Worm (Caenorhabditis elegans) whole organism, L4 larva: ENCODE results near the gene C05D11.13.

Experiments
- Y105C5A.15 ChIP-seq: fragments of 200-800 bp; sonication (Bioruptor generic); IDR thresholded peaks from 2 replicates; pipeline ENCODE4 v1.3.6; 2022; ENCODE audit warnings: missing genetic modification characterization, missing compliant biosample characterization
- Y48G9A.11 ChIP-seq: fragments of 200-800 bp; sonication (Bioruptor generic); IDR thresholded peaks from 2 replicates; pipeline ENCODE4 v1.3.6; 2022; ENCODE audit warnings: missing genetic modification reagents, missing genetic modification characterization, missing compliant biosample characterization
- Y5F2A.4 ChIP-seq: fragments of 200-800 bp; sonication (Bioruptor generic); optimal IDR thresholded peaks from 2 replicates; lab custom pipeline; 2018; ENCODE audit warnings: mild to moderate bottlenecking, missing genetic modification characterization, missing compliant biosample characterization
- ZK546.5 ChIP-seq, 2 experiments: sonication (generic microtip); optimal IDR thresholded peaks; 2 replicates each; lab custom pipeline; 2017; ENCODE audit warnings: missing biosample characterization in 2 of 2, missing genetic modification characterization in 2 of 2
- attf-4 ChIP-seq: sonication (generic microtip); optimal IDR thresholded peaks from 3 replicates; lab custom pipeline; 2017; ENCODE audit warnings: missing biosample characterization, missing genetic modification characterization
- ceh-44 ChIP-seq: fragments of 200-800 bp; sonication (Bioruptor generic); IDR thresholded peaks from 2 replicates; pipeline ENCODE4 v1.3.6; 2022; ENCODE audit warnings: missing genetic modification reagents, missing genetic modification characterization, missing compliant biosample characterization
- daf-19 ChIP-seq: fragments of 200-800 bp; sonication (Bioruptor generic); conservative IDR thresholded peaks from 2 replicates; pipeline ENCODE4 v1.3.6; 2022; ENCODE audit warnings: missing genetic modification characterization, missing compliant biosample characterization
- dpl-1 ChIP-seq: fragments of 150-350 bp; optimal IDR thresholded peaks from 2 replicates; lab custom pipeline; 2014; ENCODE audit warnings: missing biosample characterization, missing genetic modification reagents, missing genetic modification characterization
- duxl-1 ChIP-seq: sonication (generic microtip); optimal IDR thresholded peaks from 2 replicates; lab custom pipeline; 2016; ENCODE audit warnings: mild to moderate bottlenecking, missing genetic modification characterization, moderate library complexity, missing compliant biosample characterization; ENCODE audit not compliant: poor library complexity
- dve-1 ChIP-seq: sonication (generic microtip); optimal IDR thresholded peaks from 2 replicates; lab custom pipeline; 2017; ENCODE audit warnings: antibody characterized with exemption, mild to moderate bottlenecking, missing genetic modification characterization, missing compliant biosample characterization; ENCODE audit not compliant: insufficient read depth
- fkh-10 ChIP-seq: fragments of 150-350 bp; optimal IDR thresholded peaks from 2 replicates; lab custom pipeline; 2014; ENCODE audit warnings: missing biosample characterization, missing genetic modification reagents, missing genetic modification characterization
- gei-8 ChIP-seq: fragments of 200-800 bp; sonication (Bioruptor generic); optimal IDR thresholded peaks from 2 replicates; lab custom pipeline; 2018; ENCODE audit warnings: mild to moderate bottlenecking, missing genetic modification characterization, missing compliant biosample characterization
- hlh-11 ChIP-seq: fragments of 200-800 bp; sonication (Bioruptor generic); optimal IDR thresholded peaks from 2 replicates; lab custom pipeline; 2018; ENCODE audit warnings: mild to moderate bottlenecking, missing genetic modification characterization, missing compliant biosample characterization
- hmg-1.1 ChIP-seq: fragments of 200-800 bp; sonication (Bioruptor generic); IDR thresholded peaks from 2 replicates; pipeline ENCODE4 v1.3.6; 2022; ENCODE audit warnings: missing genetic modification reagents, missing genetic modification characterization, missing compliant biosample characterization
- lin-39 ChIP-seq: fragments of 150-350 bp; optimal IDR thresholded peaks from 2 replicates; lab custom pipeline; 2014; ENCODE audit warnings: missing biosample characterization, missing genetic modification reagents, missing genetic modification characterization
- mdt-29 ChIP-seq: fragments of 200-800 bp; sonication (Bioruptor generic); IDR thresholded peaks from 2 replicates; pipeline ENCODE4 v1.3.6; 2022; ENCODE audit warnings: missing genetic modification reagents, missing genetic modification characterization, missing compliant biosample characterization
- mes-2 ChIP-seq: sonication (generic microtip); optimal IDR thresholded peaks from 2 replicates; lab custom pipeline; 2016; ENCODE audit warnings: missing genotype, mild to moderate bottlenecking, missing genetic modification characterization, missing compliant biosample characterization; ENCODE audit not compliant: poor library complexity, severe bottlenecking
- nhr-111 ChIP-seq: fragments of 200-800 bp; sonication (Bioruptor generic); optimal IDR thresholded peaks from 2 replicates; lab custom pipeline; 2018; ENCODE audit warnings: mild to moderate bottlenecking, missing genetic modification characterization, missing compliant biosample characterization
- nhr-25 ChIP-seq: sonication (generic microtip); optimal IDR thresholded peaks from 2 replicates; lab custom pipeline; 2017; ENCODE audit warnings: missing genetic modification characterization, mild to moderate bottlenecking, missing compliant biosample characterization, antibody characterized with exemption, moderate library complexity, borderline replicate concordance; ENCODE audit not compliant: insufficient read depth
- nhr-28 ChIP-seq: fragments of 150-350 bp; optimal IDR thresholded peaks from 2 replicates; lab custom pipeline; 2014; ENCODE audit warnings: missing biosample characterization, missing genetic modification characterization
- nhr-42 ChIP-seq: fragments of 200-800 bp; sonication (Bioruptor generic); IDR thresholded peaks from 2 replicates; pipeline ENCODE4 v1.3.6; 2022; ENCODE audit warnings: missing genetic modification characterization, missing compliant biosample characterization
- nhr-48 ChIP-seq: sonication (generic microtip); optimal IDR thresholded peaks from 2 replicates; lab custom pipeline; 2016; ENCODE audit warnings: mild to moderate bottlenecking, missing genetic modification characterization, missing compliant biosample characterization
- nhr-6 ChIP-seq: fragments of 150-350 bp; optimal IDR thresholded peaks from 2 replicates; lab custom pipeline; 2014; ENCODE audit warnings: missing biosample characterization, missing genetic modification characterization
- pha-4 ChIP-seq, 2 experiments: fragments of 150-350 bp in 1 of 2; fragments of 200-800 bp in 1 of 2; sonication (Bioruptor generic) in 1 of 2; IDR thresholded peaks in 1 of 2; optimal IDR thresholded peaks in 1 of 2; 2 replicates each; pipeline versions ENCODE4 v1.3.6 to Lab custom; 2014 to 2022; ENCODE audit warnings: missing genetic modification characterization in 2 of 2, missing genetic modification reagents in 2 of 2, missing biosample characterization in 1 of 2, missing compliant biosample characterization in 1 of 2
- php-3 ChIP-seq: fragments of 200-800 bp; sonication (Bioruptor generic); IDR thresholded peaks from 2 replicates; pipeline ENCODE4 v1.3.6; 2022; ENCODE audit warnings: missing genetic modification reagents, missing genetic modification characterization, missing compliant biosample characterization
- rbr-2 ChIP-seq: sonication (generic microtip); optimal IDR thresholded peaks from 2 replicates; lab custom pipeline; 2016; ENCODE audit warnings: missing genotype, missing genetic modification characterization, missing compliant biosample characterization
- sdz-12 ChIP-seq: fragments of 200-800 bp; sonication (Bioruptor generic); optimal IDR thresholded peaks from 2 replicates; lab custom pipeline; 2018; ENCODE audit warnings: mild to moderate bottlenecking, missing genetic modification characterization, missing compliant biosample characterization
- snpc-4 ChIP-seq: fragments of 150-350 bp; optimal IDR thresholded peaks from 2 replicates; lab custom pipeline; 2014; ENCODE audit warnings: missing biosample characterization, missing genetic modification characterization
- spr-3 ChIP-seq: fragments of 200-800 bp; sonication (Bioruptor generic); optimal IDR thresholded peaks from 2 replicates; lab custom pipeline; 2018; ENCODE audit warnings: mild to moderate bottlenecking, missing genetic modification characterization, missing compliant biosample characterization
- tag-97 ChIP-seq: fragments of 200-800 bp; sonication (Bioruptor generic); IDR thresholded peaks from 2 replicates; pipeline ENCODE4 v1.3.6; 2022; ENCODE audit warnings: missing genetic modification characterization, missing compliant biosample characterization
- unc-62 ChIP-seq, 3 experiments: fragments of 150-350 bp in 1 of 3; sonication (generic microtip); optimal IDR thresholded peaks in 2 of 3; peaks in 1 of 3; 1 replicate in 1 of 3; 2 replicates in 2 of 3; lab custom pipeline; 2014 to 2017; ENCODE audit warnings: missing biosample characterization in 3 of 3, missing genetic modification characterization in 3 of 3, missing genetic modification reagents in 3 of 3, missing genotype in 1 of 3
- zip-11 ChIP-seq: fragments of 200-800 bp; sonication (Bioruptor generic); IDR thresholded peaks from 2 replicates; pipeline ENCODE4 v1.3.6; 2022; ENCODE audit warnings: missing genetic modification characterization, missing compliant biosample characterization
- ztf-11 ChIP-seq: fragments of 150-350 bp; optimal IDR thresholded peaks from 2 replicates; lab custom pipeline; 2014; ENCODE audit warnings: missing biosample characterization, missing genetic modification characterization

C05D11.13 gene

DNA sequence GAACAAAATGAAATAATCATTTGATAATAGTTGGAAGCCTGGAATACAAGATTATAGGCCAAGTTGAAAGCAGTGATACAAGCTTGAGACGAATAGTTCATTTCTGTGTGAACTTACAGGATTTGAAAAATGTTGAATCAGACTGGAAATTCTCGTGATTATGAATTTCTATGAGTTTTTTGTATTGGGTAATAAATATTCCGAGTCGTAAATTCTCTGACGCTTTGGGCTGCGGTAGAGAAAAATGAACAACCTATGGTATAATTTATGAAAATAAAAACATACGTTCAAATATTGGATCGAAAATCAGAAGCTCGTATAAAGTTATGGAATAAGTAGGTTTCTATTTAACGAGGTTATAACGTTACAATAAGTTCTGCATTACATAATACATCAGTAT is 48.4 kb upstream of the C05D11.13 start, which contains the start of gene srb-11:
srb-11 (minus strand) TSS at position 101 of the 400 bp plus-strand sequence.
- TF ChIP-seq nhr-42 (GFP tag; lab: Robert Waterston, UW) (no peak), sdz-12 (GFP tag; lab: Kevin White, UChicago) (no peak), nhr-111 (GFP tag; lab: Kevin White, UChicago) (no peak), duxl-1 (tag; lab: Kevin White, UChicago) (no peak), daf-19 (GFP tag; lab: Robert Waterston, UW) (no peak), hlh-11 (no peak), zip-11 (no peak), snpc-4 (tag; lab: Kevin White, UChicago) (no peak), dve-1 (tag; lab: Kevin White, UChicago) (no peak), lin-39 (no peak), ceh-44 (GFP tag; lab: Robert Waterston, UW) (no peak), nhr-6 (tag; lab: Kevin White, UChicago) (no peak), hmg-1.1 (GFP tag; lab: Robert Waterston, UW) (no peak), ZK546.5 (tag; optimal IDR thresholded peaks at IDR 0.05; lab: Kevin White, UChicago) (no peak), ztf-11 (tag; lab: Kevin White, UChicago) (no peak), php-3 (GFP tag; lab: Robert Waterston, UW) (no peak), spr-3 (GFP tag; lab: Kevin White, UChicago) (no peak)
- TF ChIP-seq, all 104 proteins: peak for 0

DNA sequence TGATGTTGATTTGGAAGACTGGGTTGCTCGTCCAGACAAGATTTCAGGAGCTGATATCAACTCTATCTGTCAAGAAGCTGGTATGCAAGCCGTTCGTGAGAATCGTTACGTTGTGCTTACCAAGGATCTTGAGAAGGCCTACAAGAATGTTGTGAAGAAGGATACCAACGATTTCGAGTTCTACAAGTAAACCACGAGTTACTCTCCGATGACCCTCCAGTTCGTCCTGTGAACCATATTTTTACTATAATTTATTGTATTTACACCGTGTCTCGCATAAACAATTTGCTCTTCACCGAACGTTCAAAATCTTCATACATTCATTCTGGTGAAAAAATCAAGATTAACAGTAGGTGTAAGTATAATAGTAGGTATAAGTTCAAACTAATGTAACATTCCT is 46.6 kb upstream of the C05D11.13 start:
- peak in 1 of 2 experiments; percentile 90 for TF ChIP-seq unc-62 (GFP tag; optimal IDR thresholded peaks at IDR 0.05 in 1 of 2; lab: Kevin White, UChicago)
- no peak for TF ChIP-seq unc-62 (tag; optimal IDR thresholded peaks at IDR 0.05; lab: Kevin White, UChicago)
- TF ChIP-seq ztf-11 (tag; lab: Kevin White, UChicago), result no peak

DNA sequence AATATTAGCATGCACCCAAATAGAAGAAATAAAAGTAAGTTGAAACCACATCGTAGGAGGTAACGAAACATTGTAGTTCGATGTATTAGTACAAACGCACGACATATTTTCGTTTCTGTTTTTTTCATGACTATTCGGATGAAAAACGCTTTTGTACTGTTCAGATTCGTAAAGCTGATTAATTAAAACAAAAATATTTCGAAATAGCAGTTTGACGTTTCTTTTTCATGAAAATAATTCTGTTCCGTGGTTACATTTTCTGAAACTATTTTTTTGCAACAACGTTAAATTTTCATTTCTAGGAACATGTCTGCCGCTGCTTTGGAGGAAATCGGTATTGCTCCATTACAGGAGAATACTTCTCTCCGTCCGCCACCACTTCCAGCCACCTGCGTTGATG is 45.1 kb upstream of the C05D11.13 start, which contains the start of gene rpt-3:
rpt-3 (plus strand) TSS at position 301 of the 400 bp plus-strand sequence.
- TF ChIP-seq attf-4 (tag; lab: Kevin White, UChicago), result no peak
- no peak for TF ChIP-seq ZK546.5 (tag; optimal IDR thresholded peaks at IDR 0.05; lab: Kevin White, UChicago)
- TF ChIP-seq nhr-48 (tag; lab: Kevin White, UChicago), result no peak
- no peak for TF ChIP-seq mdt-29 (GFP tag; lab: Robert Waterston, UW)
- no peak for TF ChIP-seq sdz-12 (GFP tag; lab: Kevin White, UChicago)
- TF ChIP-seq tag-97 (GFP tag; lab: Robert Waterston, UW), result no peak
- no peak for TF ChIP-seq mes-2 (tag; lab: Kevin White, UChicago)
- TF ChIP-seq pha-4 (GFP tag; IDR thresholded peaks at IDR 0.05; lab: Robert Waterston, UW), result peak; percentile 29; the same call in 1 of the 2 replicates
- no peak for TF ChIP-seq pha-4 (tag; optimal IDR thresholded peaks at IDR 0.05; lab: Kevin White, UChicago)
- TF ChIP-seq Y105C5A.15 (GFP tag; lab: Robert Waterston, UW), result no peak
- no peak for TF ChIP-seq gei-8 (GFP tag; lab: Kevin White, UChicago)
- no peak for TF ChIP-seq Y5F2A.4 (GFP tag; lab: Kevin White, UChicago)
- no peak for TF ChIP-seq nhr-25
- TF ChIP-seq Y48G9A.11 (GFP tag; lab: Robert Waterston, UW), result 0 out of 2 replicates have a peak, but pooled peaks have one; percentile 11
- no peak for TF ChIP-seq nhr-28 (tag; lab: Kevin White, UChicago)
- TF ChIP-seq daf-19 (GFP tag; lab: Robert Waterston, UW), result no peak

- TF ChIP-seq rbr-2 (tag; lab: Kevin White, UChicago), result peak; percentile 24
- TF ChIP-seq dpl-1 (GFP tag; lab: Kevin White, UChicago), result peak; percentile 63
- no peak for TF ChIP-seq fkh-10 (GFP tag; lab: Kevin White, UChicago)
These were observed 44.5 kb upstream of the C05D11.13 start for ce11 chrIII:6488916-6489315.
